Fruit fly (Drosophila melanogaster) whole organism, embryonic: Measurements from ENCODE around the gene Sp1.

Source experiments
- Adf1 ChIP-seq: fragments of 200-800 bp; sonication (Bioruptor generic); IDR thresholded peaks from 2 replicates; pipeline ENCODE4 v1.3.6; 2022; ENCODE audit warnings: missing biosample characterization, missing genetic modification characterization
- Asciz ChIP-seq: fragments of 200-800 bp; sonication (Bioruptor generic); optimal IDR thresholded peaks from 2 replicates; lab custom pipeline; 2017; ENCODE audit warnings: missing biosample characterization, mild to moderate bottlenecking, missing genetic modification characterization, missing genetic modification reagents
- CG1024 ChIP-seq: fragments of 200-800 bp; sonication (Bioruptor generic); IDR thresholded peaks from 2 replicates; pipeline ENCODE4 v1.3.6; 2022; ENCODE audit warnings: missing biosample characterization, missing genetic modification characterization
- CG11504 ChIP-seq: fragments of 200-800 bp; sonication (Bioruptor generic); optimal IDR thresholded peaks from 3 replicates; lab custom pipeline; 2019; ENCODE audit warnings: missing biosample characterization, mild to moderate bottlenecking, missing genetic modification characterization, moderate library complexity
- CG11695 ChIP-seq: fragments of 200-800 bp; sonication (Bioruptor generic); IDR thresholded peaks from 3 replicates; pipeline ENCODE4 v1.3.6; 2022; ENCODE audit warnings: missing biosample characterization, missing genetic modification characterization
- CG12219 ChIP-seq: fragments of 200-800 bp; sonication (Bioruptor generic); optimal IDR thresholded peaks from 3 replicates; lab custom pipeline; 2018; ENCODE audit warnings: missing biosample characterization, mild to moderate bottlenecking, missing genetic modification characterization
- CG1233 ChIP-seq: fragments of 200-800 bp; sonication (Bioruptor generic); optimal IDR thresholded peaks from 4 replicates; lab custom pipeline; 2018; ENCODE audit warnings: missing biosample characterization, mild to moderate bottlenecking, missing genetic modification characterization
- CG12769 ChIP-seq: fragments of 200-800 bp; sonication (Bioruptor generic); optimal IDR thresholded peaks from 2 replicates; lab custom pipeline; 2019; ENCODE audit warnings: missing biosample characterization, mild to moderate bottlenecking, missing genetic modification characterization, moderate library complexity
- CG13775 ChIP-seq: fragments of 200-800 bp; sonication (Bioruptor generic); optimal IDR thresholded peaks from 3 replicates; lab custom pipeline; 2017; ENCODE audit warnings: missing biosample characterization, mild to moderate bottlenecking, missing genetic modification characterization
- CG14860 ChIP-seq: fragments of 200-800 bp; sonication (Bioruptor generic); IDR thresholded peaks from 3 replicates; pipeline ENCODE4 v1.3.6; 2022; ENCODE audit warnings: missing biosample characterization, missing genetic modification characterization; ENCODE audit not compliant: partially characterized antibody
- CG15514 ChIP-seq: fragments of 200-800 bp; sonication (Bioruptor generic); optimal IDR thresholded peaks from 3 replicates; lab custom pipeline; 2017; ENCODE audit warnings: missing biosample characterization, missing genetic modification characterization, mild to moderate bottlenecking, moderate library complexity, missing genetic modification reagents
- CG16815 ChIP-seq: fragments of 200-800 bp; sonication (Bioruptor generic); optimal IDR thresholded peaks from 3 replicates; lab custom pipeline; 2017; ENCODE audit warnings: missing biosample characterization, mild to moderate bottlenecking, missing genetic modification characterization
- CG17568 ChIP-seq: fragments of 200-800 bp; sonication (Bioruptor generic); optimal IDR thresholded peaks from 2 replicates; lab custom pipeline; 2018; ENCODE audit warnings: missing biosample characterization, mild to moderate bottlenecking, missing genetic modification characterization, moderate library complexity
- CG18011 ChIP-seq: fragments of 200-800 bp; sonication (Bioruptor generic); optimal IDR thresholded peaks from 2 replicates; lab custom pipeline; 2017; ENCODE audit warnings: missing biosample characterization, missing genetic modification characterization, mild to moderate bottlenecking, moderate library complexity, missing genotype
- CG31365 ChIP-seq: fragments of 200-800 bp; sonication (Bioruptor generic); optimal IDR thresholded peaks from 2 replicates; lab custom pipeline; 2018; ENCODE audit warnings: missing biosample characterization, mild to moderate bottlenecking, missing genetic modification characterization
- CG5245 ChIP-seq: fragments of 200-800 bp; sonication (Bioruptor generic); optimal IDR thresholded peaks from 3 replicates; lab custom pipeline; 2016; ENCODE audit warnings: missing biosample characterization, missing genetic modification characterization
- CG6272 ChIP-seq: fragments of 200-800 bp; sonication (Bioruptor generic); IDR thresholded peaks from 2 replicates; pipeline ENCODE4 v1.3.6; 2022; ENCODE audit warnings: missing biosample characterization, missing genetic modification characterization
- CG6683 ChIP-seq: fragments of 200-800 bp; sonication (Bioruptor generic); optimal IDR thresholded peaks from 2 replicates; lab custom pipeline; 2017; ENCODE audit warnings: missing biosample characterization, mild to moderate bottlenecking, missing genetic modification characterization, missing genetic modification reagents
- CG7372 ChIP-seq: fragments of 200-800 bp; sonication (Bioruptor generic); IDR thresholded peaks from 2 replicates; pipeline ENCODE4 v1.3.6; 2022; ENCODE audit warnings: missing biosample characterization, missing genetic modification characterization
- CTCF ChIP-seq: fragments of 200-800 bp; sonication (Bioruptor generic); optimal IDR thresholded peaks from 2 replicates; lab custom pipeline; 2017; ENCODE audit warnings: missing biosample characterization, mild to moderate bottlenecking, missing genetic modification characterization, moderate library complexity
- Camta ChIP-seq: fragments of 200-800 bp; sonication (Bioruptor generic); optimal IDR thresholded peaks from 2 replicates; lab custom pipeline; 2016; ENCODE audit warnings: missing biosample characterization, missing genetic modification characterization
- CoRest ChIP-seq: fragments of 200-800 bp; sonication (Bioruptor generic); optimal IDR thresholded peaks from 3 replicates; lab custom pipeline; 2018; ENCODE audit warnings: missing biosample characterization, mild to moderate bottlenecking, missing genetic modification characterization, moderate library complexity
- Dad ChIP-seq: fragments of 200-800 bp; sonication (Bioruptor generic); optimal IDR thresholded peaks from 3 replicates; lab custom pipeline; 2016; ENCODE audit warnings: missing biosample characterization, missing genetic modification characterization
- Dip3 ChIP-seq: fragments of 200-800 bp; sonication (Bioruptor generic); optimal IDR thresholded peaks from 3 replicates; lab custom pipeline; 2016; ENCODE audit warnings: missing biosample characterization, missing genetic modification characterization
- Lpt ChIP-seq: fragments of >200 bp; optimal IDR thresholded peaks from 2 replicates; lab custom pipeline; 2018; ENCODE audit warnings: missing biosample characterization, missing genetic modification characterization
- Myb ChIP-seq: fragments of 200-800 bp; sonication (Bioruptor generic); optimal IDR thresholded peaks from 2 replicates; lab custom pipeline; 2016; ENCODE audit warnings: missing biosample characterization, missing genetic modification characterization
- Nf-YB ChIP-seq: fragments of 200-800 bp; sonication (Bioruptor generic); optimal IDR thresholded peaks from 3 replicates; lab custom pipeline; 2019; ENCODE audit warnings: missing biosample characterization, mild to moderate bottlenecking, missing genetic modification characterization, moderate library complexity
- Oaz ChIP-seq: fragments of 200-800 bp; sonication (Bioruptor generic); IDR thresholded peaks from 2 replicates; pipeline ENCODE4 v1.3.6; 2022; ENCODE audit warnings: missing biosample characterization, missing genetic modification characterization
- Rx ChIP-seq: fragments of 200-800 bp; sonication (Bioruptor generic); IDR thresholded peaks from 2 replicates; pipeline ENCODE4 v1.3.6; 2022; ENCODE audit warnings: missing biosample characterization, missing genetic modification characterization
- Six4 ChIP-seq: fragments of 200-800 bp; sonication (Bioruptor generic); optimal IDR thresholded peaks from 2 replicates; lab custom pipeline; 2016; ENCODE audit warnings: missing biosample characterization, missing genetic modification characterization
- YL-1 ChIP-seq: fragments of 200-800 bp; sonication (Bioruptor generic); optimal IDR thresholded peaks from 3 replicates; lab custom pipeline; 2017; ENCODE audit warnings: missing biosample characterization, mild to moderate bottlenecking, missing genetic modification characterization
- corto ChIP-seq: fragments of 200-800 bp; sonication (Bioruptor generic); optimal IDR thresholded peaks from 2 replicates; lab custom pipeline; 2016; ENCODE audit warnings: missing biosample characterization, mild to moderate bottlenecking, missing genetic modification characterization, moderate library complexity
- en ChIP-seq: fragments of 200-800 bp; sonication (Bioruptor generic); optimal IDR thresholded peaks from 2 replicates; lab custom pipeline; 2016; ENCODE audit warnings: missing biosample characterization, missing genetic modification characterization
- ewg ChIP-seq: fragments of 200-800 bp; sonication (Bioruptor generic); optimal IDR thresholded peaks from 3 replicates; lab custom pipeline; 2017; ENCODE audit warnings: mild to moderate bottlenecking, missing biosample characterization, missing genetic modification reagents, missing genetic modification characterization
- exex ChIP-seq: fragments of 200-800 bp; sonication (Bioruptor generic); optimal IDR thresholded peaks from 4 replicates; lab custom pipeline; 2018; ENCODE audit warnings: missing biosample characterization, mild to moderate bottlenecking, missing genetic modification characterization, moderate library complexity
- gt ChIP-seq: fragments of 200-800 bp; sonication (Bioruptor generic); IDR thresholded peaks from 2 replicates; pipeline ENCODE4 v1.3.6; 2022; ENCODE audit warnings: missing biosample characterization, missing genetic modification characterization
- hb ChIP-seq: fragments of 200-800 bp; sonication (Bioruptor generic); IDR thresholded peaks from 3 replicates; pipeline ENCODE4 v1.3.6; 2022; ENCODE audit warnings: missing biosample characterization, missing genetic modification characterization; ENCODE audit not compliant: partially characterized antibody
- lilli ChIP-seq: fragments of 200-800 bp; sonication (Bioruptor generic); optimal IDR thresholded peaks from 3 replicates; lab custom pipeline; 2016; ENCODE audit warnings: missing biosample characterization, missing genetic modification characterization
- nerfin-1 ChIP-seq: fragments of 200-800 bp; sonication (Bioruptor generic); optimal IDR thresholded peaks from 3 replicates; lab custom pipeline; 2019; ENCODE audit warnings: missing biosample characterization, mild to moderate bottlenecking, missing genetic modification characterization, moderate library complexity
- onecut ChIP-seq: fragments of 200-800 bp; sonication (Bioruptor generic); IDR thresholded peaks from 2 replicates; pipeline ENCODE4 v1.3.6; 2022; ENCODE audit warnings: missing biosample characterization, missing genetic modification characterization
- otp ChIP-seq: fragments of 200-800 bp; sonication (Bioruptor generic); IDR thresholded peaks from 3 replicates; pipeline ENCODE4, ENCODE4 v1.3.6; 2022; ENCODE audit warnings: missing biosample characterization, missing genetic modification characterization
- p53 ChIP-seq: fragments of 200-800 bp; sonication (Bioruptor generic); optimal IDR thresholded peaks from 2 replicates; lab custom pipeline; 2016; ENCODE audit warnings: missing biosample characterization, missing genetic modification characterization
- pros ChIP-seq: fragments of 200-800 bp; sonication (Bioruptor generic); optimal IDR thresholded peaks from 3 replicates; lab custom pipeline; 2019; ENCODE audit warnings: missing biosample characterization, mild to moderate bottlenecking, missing genetic modification characterization, moderate library complexity
- pum ChIP-seq: fragments of 200-800 bp; sonication (Bioruptor generic); optimal IDR thresholded peaks from 2 replicates; lab custom pipeline; 2016; ENCODE audit warnings: missing biosample characterization, missing genetic modification characterization
- ro ChIP-seq: fragments of 200-800 bp; sonication (Bioruptor generic); IDR thresholded peaks from 2 replicates; pipeline ENCODE4 v1.3.6; 2022; ENCODE audit warnings: missing biosample characterization, missing genetic modification characterization
- slbo ChIP-seq: fragments of 200-800 bp; sonication (Bioruptor generic); IDR thresholded peaks from 2 replicates; pipeline ENCODE4 v1.3.6; 2022; ENCODE audit warnings: missing biosample characterization, missing genetic modification characterization
- stwl ChIP-seq: fragments of 200-800 bp; sonication (Bioruptor generic); optimal IDR thresholded peaks from 3 replicates; lab custom pipeline; 2018; ENCODE audit warnings: missing biosample characterization, mild to moderate bottlenecking, missing genetic modification characterization, moderate library complexity
- tll ChIP-seq, 2 experiments: fragments of 200-800 bp in 1 of 2; fragments of >200 bp in 1 of 2; sonication (Bioruptor generic) in 1 of 2; optimal IDR thresholded peaks; 2 replicates each; lab custom pipeline; 2017 to 2019; ENCODE audit warnings: missing biosample characterization in 2 of 2, missing genetic modification characterization in 2 of 2, mild to moderate bottlenecking in 1 of 2, moderate library complexity in 1 of 2
- trem ChIP-seq: fragments of 200-800 bp; optimal IDR thresholded peaks from 3 replicates; lab custom pipeline; 2019; ENCODE audit warnings: missing biosample characterization, mild to moderate bottlenecking, missing genetic modification characterization, moderate library complexity
- twi ChIP-seq: fragments of 200-800 bp; optimal IDR thresholded peaks from 2 replicates; lab custom pipeline; 2019; ENCODE audit warnings: missing biosample characterization, mild to moderate bottlenecking, missing genetic modification characterization, moderate library complexity
- vfl ChIP-seq: fragments of 200-800 bp; sonication (Bioruptor generic); optimal IDR thresholded peaks from 2 replicates; lab custom pipeline; 2016; ENCODE audit warnings: missing biosample characterization, missing genetic modification characterization

The Sp1 gene

DNA sequence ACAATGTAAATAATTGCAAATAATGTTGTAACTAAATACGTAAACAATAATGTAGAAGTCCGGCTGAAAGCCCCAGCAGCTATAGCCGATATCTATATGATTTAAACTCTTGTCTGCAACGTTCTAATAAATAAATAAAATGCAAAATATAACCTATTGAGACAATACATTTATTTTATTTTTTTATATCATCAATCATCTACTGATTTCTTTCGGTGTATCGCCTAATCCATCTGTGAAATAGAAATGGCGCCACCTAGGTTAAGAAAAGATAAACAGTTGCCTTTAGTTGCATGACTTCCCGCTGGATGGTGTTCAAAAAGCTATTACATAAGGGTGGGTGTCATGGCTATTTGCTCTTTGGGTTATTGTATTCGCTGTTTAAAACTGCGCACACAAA is 41.8 kb upstream of the Sp1 start (continued):
- peak; percentile 83 for TF ChIP-seq Camta (GFP tag; lab: Kevin White, UChicago)
- TF ChIP-seq CG12219 (GFP tag; lab: Kevin White, UChicago): peak; percentile 97
- peak; percentile 96 for TF ChIP-seq CG13775 (GFP tag; lab: Kevin White, UChicago)
- no peak for TF ChIP-seq Lpt (GFP tag; lab: Kevin White, UChicago)
- TF ChIP-seq pros (GFP tag; lab: Kevin White, UChicago): peak; percentile 78
- TF ChIP-seq ro: peak; percentile 78
- peak; percentile 88 for TF ChIP-seq Rx (GFP tag; lab: Robert Waterston, UW)
- TF ChIP-seq CG6683 (GFP tag; lab: Kevin White, UChicago): peak; percentile 89
- peak; percentile 96 for TF ChIP-seq CG17568 (GFP tag; lab: Kevin White, UChicago)
- TF ChIP-seq CG5245: peak; percentile 82
- peak; percentile 92 for TF ChIP-seq CG12769
- TF ChIP-seq lilli (GFP tag; lab: Kevin White, UChicago): peak; percentile 90
- peak; percentile 97 for TF ChIP-seq CG11695 (GFP tag; lab: Robert Waterston, UW)
- peak; percentile 87 for TF ChIP-seq CG31365 (tag; lab: Kevin White, UChicago)
- TF ChIP-seq trem (tag; lab: Kevin White, UChicago): peak; percentile 94
- peak; percentile 84 for TF ChIP-seq YL-1 (GFP tag; lab: Kevin White, UChicago)
- peak; percentile 24 for TF ChIP-seq en (GFP tag; lab: Kevin White, UChicago)
- TF ChIP-seq hb (GFP tag; lab: Robert Waterston, UW): no peak
- TF ChIP-seq nerfin-1: peak; percentile 95
- TF ChIP-seq ewg (GFP tag; lab: Kevin White, UChicago): peak; percentile 87
- TF ChIP-seq CTCF (GFP tag; lab: Kevin White, UChicago): peak; percentile 99
- peak; percentile 63 for TF ChIP-seq stwl
- TF ChIP-seq Oaz: peak; percentile 92
- TF ChIP-seq Dad: peak; percentile 87
- no peak for TF ChIP-seq CG14860 (GFP tag; lab: Robert Waterston, UW)
- peak; percentile 72 for TF ChIP-seq Adf1
- TF ChIP-seq p53 (GFP tag; lab: Kevin White, UChicago): peak; percentile 28
- TF ChIP-seq CG18011: peak; percentile 83
- TF ChIP-seq Nf-YB (GFP tag; lab: Kevin White, UChicago): peak; percentile 86
- TF ChIP-seq CG15514 (GFP tag; lab: Kevin White, UChicago): peak; percentile 88
- TF ChIP-seq slbo (GFP tag; lab: Robert Waterston, UW): peak; percentile 95
- peak; percentile 57 for TF ChIP-seq Myb (GFP tag; lab: Kevin White, UChicago)
- peak; percentile 82 for TF ChIP-seq exex (tag; lab: Kevin White, UChicago)
- TF ChIP-seq CG11504 (tag; lab: Kevin White, UChicago): peak; percentile 95
- no peak; the same call in none of the 2 replicates for TF ChIP-seq CG6272 (GFP tag; lab: Robert Waterston, UW)
- no peak for TF ChIP-seq corto (GFP tag; lab: Kevin White, UChicago)
- peak; percentile 96 for TF ChIP-seq CoRest (tag; lab: Kevin White, UChicago)
- peak; percentile 85 for TF ChIP-seq Dip3 (GFP tag; lab: Kevin White, UChicago)
- TF ChIP-seq tll (GFP tag; optimal IDR thresholded peaks at IDR 0.05; lab: Kevin White, UChicago): peak in 1 of 2 experiments; percentile 44
- TF ChIP-seq vfl (GFP tag; lab: Kevin White, UChicago): peak; percentile 82
- TF ChIP-seq Six4 (GFP tag; lab: Kevin White, UChicago): peak; percentile 89
- TF ChIP-seq Asciz (GFP tag; lab: Kevin White, UChicago): peak; percentile 95
- TF ChIP-seq otp (GFP tag; lab: Robert Waterston, UW): peak; percentile 93
- peak; percentile 84 for TF ChIP-seq twi (tag; lab: Kevin White, UChicago)
- peak; percentile 86 for TF ChIP-seq CG16815 (GFP tag; lab: Kevin White, UChicago)
- peak; percentile 93 for TF ChIP-seq CG7372 (GFP tag; lab: Robert Waterston, UW)
- TF ChIP-seq onecut (GFP tag; lab: Robert Waterston, UW): peak; percentile 92
- peak; percentile 91 for TF ChIP-seq CG1024
- peak; percentile 70 for TF ChIP-seq gt (GFP tag; lab: Robert Waterston, UW)
- TF ChIP-seq CG1233 (GFP tag; lab: Kevin White, UChicago): peak; percentile 95
- TF ChIP-seq pum: peak; percentile 77
